Worm (Caenorhabditis elegans) whole organism, L2 larva: Measurements from ENCODE around the gene mig-13.

Source experiments
- C34F6.9 ChIP-seq: fragments of 150-350 bp; optimal IDR thresholded peaks from 2 replicates; lab custom pipeline; 2014; ENCODE audit warnings: missing biosample characterization, missing genetic modification characterization
- F13H6.1 ChIP-seq: sonication (generic microtip); optimal IDR thresholded peaks from 2 replicates; lab custom pipeline; 2016; ENCODE audit warnings: missing genetic modification characterization, missing compliant biosample characterization
- R02D3.7 ChIP-seq: fragments of 150-350 bp; optimal IDR thresholded peaks from 2 replicates; lab custom pipeline; 2014; ENCODE audit warnings: missing biosample characterization, missing genetic modification characterization
- Y55F3AM.14 ChIP-seq: fragments of 200-800 bp; sonication (Bioruptor generic); optimal IDR thresholded peaks from 2 replicates; lab custom pipeline; 2018; ENCODE audit warnings: mild to moderate bottlenecking, missing genetic modification characterization, missing compliant biosample characterization
- ZK546.5 ChIP-seq: sonication (generic microtip); optimal IDR thresholded peaks from 2 replicates; lab custom pipeline; 2017; ENCODE audit warnings: missing biosample characterization, missing genetic modification characterization
- alr-1 ChIP-seq: fragments of 150-350 bp; optimal IDR thresholded peaks from 2 replicates; lab custom pipeline; 2014; ENCODE audit warnings: missing biosample characterization, missing genetic modification characterization
- aly-2 ChIP-seq: fragments of 150-350 bp; optimal IDR thresholded peaks from 2 replicates; lab custom pipeline; 2014; ENCODE audit warnings: missing biosample characterization, missing genetic modification characterization
- ama-1 ChIP-seq: fragments of 150-350 bp; optimal IDR thresholded peaks from 2 replicates; lab custom pipeline; 2018; ENCODE audit warnings: inconsistent platforms
- blmp-1 ChIP-seq: sonication (generic microtip); optimal IDR thresholded peaks from 2 replicates; lab custom pipeline; 2017; ENCODE audit warnings: missing genetic modification characterization, mild to moderate bottlenecking, missing compliant biosample characterization, antibody characterized with exemption, moderate library complexity; ENCODE audit not compliant: insufficient read depth
- ceh-16 ChIP-seq: fragments of 150-350 bp; optimal IDR thresholded peaks from 2 replicates; lab custom pipeline; 2014; ENCODE audit warnings: missing biosample characterization, missing genetic modification characterization
- ceh-82 ChIP-seq: fragments of 150-350 bp; optimal IDR thresholded peaks from 2 replicates; lab custom pipeline; 2014; ENCODE audit warnings: missing biosample characterization, missing genetic modification characterization
- crh-2 ChIP-seq: sonication (generic microtip); optimal IDR thresholded peaks from 2 replicates; lab custom pipeline; 2017; ENCODE audit warnings: missing biosample characterization, missing genetic modification characterization
- dmd-4 ChIP-seq: sonication (generic microtip); optimal IDR thresholded peaks from 2 replicates; lab custom pipeline; 2017; ENCODE audit warnings: missing biosample characterization, missing genetic modification characterization
- egl-27 ChIP-seq: sonication (generic microtip); optimal IDR thresholded peaks from 3 replicates; lab custom pipeline; 2017; ENCODE audit warnings: missing biosample characterization, missing genetic modification reagents, missing genetic modification characterization
- elt-1 ChIP-seq: fragments of 150-350 bp; optimal IDR thresholded peaks from 2 replicates; lab custom pipeline; 2014; ENCODE audit warnings: missing biosample characterization, missing genetic modification characterization
- elt-3 ChIP-seq: sonication (generic microtip); optimal IDR thresholded peaks from 2 replicates; lab custom pipeline; 2017; ENCODE audit warnings: missing biosample characterization, missing genetic modification characterization
- fos-1 ChIP-seq: fragments of 150-350 bp; optimal IDR thresholded peaks from 2 replicates; lab custom pipeline; 2014; ENCODE audit warnings: missing biosample characterization, missing genetic modification characterization
- gmeb-1 ChIP-seq: fragments of 150-350 bp; optimal IDR thresholded peaks from 2 replicates; lab custom pipeline; 2014; ENCODE audit warnings: missing biosample characterization, missing genetic modification characterization
- lin-11 ChIP-seq: fragments of 150-350 bp; sonication (generic microtip); optimal IDR thresholded peaks from 2 replicates; lab custom pipeline; 2014; ENCODE audit warnings: missing biosample characterization, missing genetic modification characterization, inconsistent platforms, mixed read lengths
- lin-13 ChIP-seq: fragments of 150-350 bp; optimal IDR thresholded peaks from 2 replicates; lab custom pipeline; 2014; ENCODE audit warnings: missing biosample characterization, missing genetic modification reagents, missing genetic modification characterization
- lin-39 ChIP-seq: fragments of 150-350 bp; optimal IDR thresholded peaks from 2 replicates; lab custom pipeline; 2014; ENCODE audit warnings: missing biosample characterization, missing genetic modification reagents, missing genetic modification characterization
- lsy-2 ChIP-seq, 2 experiments: fragments of 150-350 bp in 1 of 2; sonication (generic microtip) in 1 of 2; optimal IDR thresholded peaks; 2 replicates each; lab custom pipeline; 2014 to 2017; ENCODE audit warnings: missing biosample characterization in 2 of 2, missing genetic modification characterization in 2 of 2
- mab-5 ChIP-seq: fragments of 150-350 bp; optimal IDR thresholded peaks from 2 replicates; lab custom pipeline; 2014; ENCODE audit warnings: missing biosample characterization, missing genetic modification characterization
- mbf-1 ChIP-seq: sonication (generic microtip); optimal IDR thresholded peaks from 2 replicates; lab custom pipeline; 2017; ENCODE audit warnings: missing biosample characterization, missing genetic modification characterization
- mdl-1 ChIP-seq, 2 experiments: fragments of 150-350 bp in 1 of 2; sonication (generic microtip) in 1 of 2; optimal IDR thresholded peaks; 2 replicates each; lab custom pipeline; 2017; ENCODE audit warnings: missing biosample characterization in 2 of 2, missing genetic modification characterization in 2 of 2
- nhr-10 ChIP-seq: sonication (generic microtip); optimal IDR thresholded peaks from 2 replicates; lab custom pipeline; 2017; ENCODE audit warnings: missing biosample characterization, missing genetic modification characterization
- nhr-11 ChIP-seq: fragments of 150-350 bp; optimal IDR thresholded peaks from 2 replicates; lab custom pipeline; 2014; ENCODE audit warnings: missing biosample characterization, missing genetic modification characterization
- nhr-12 ChIP-seq: fragments of 150-350 bp; optimal IDR thresholded peaks from 2 replicates; lab custom pipeline; 2014; ENCODE audit warnings: missing biosample characterization, missing genetic modification characterization
- nhr-129 ChIP-seq: fragments of 150-350 bp; optimal IDR thresholded peaks from 2 replicates; lab custom pipeline; 2014; ENCODE audit warnings: missing biosample characterization, missing genetic modification characterization
- nhr-21 ChIP-seq: fragments of 150-350 bp; optimal IDR thresholded peaks from 2 replicates; lab custom pipeline; 2014; ENCODE audit warnings: missing biosample characterization, missing genetic modification characterization
- nhr-23 ChIP-seq: fragments of 150-350 bp; optimal IDR thresholded peaks from 2 replicates; lab custom pipeline; 2014; ENCODE audit warnings: missing biosample characterization, missing genetic modification reagents, missing genetic modification characterization
- nhr-237 ChIP-seq: fragments of 150-350 bp; optimal IDR thresholded peaks from 2 replicates; lab custom pipeline; 2014; ENCODE audit warnings: missing biosample characterization, missing genetic modification characterization
- nhr-25 ChIP-seq: fragments of 150-350 bp; sonication (generic microtip); optimal IDR thresholded peaks from 3 replicates; lab custom pipeline; 2014; ENCODE audit warnings: missing biosample characterization, missing genetic modification characterization
- nhr-6 ChIP-seq: fragments of 150-350 bp; optimal IDR thresholded peaks from 2 replicates; lab custom pipeline; 2014; ENCODE audit warnings: missing biosample characterization, missing genetic modification characterization
- nhr-77 ChIP-seq: fragments of 150-350 bp; optimal IDR thresholded peaks from 2 replicates; lab custom pipeline; 2014; ENCODE audit warnings: missing biosample characterization, missing genetic modification characterization
- peb-1 ChIP-seq: fragments of 150-350 bp; optimal IDR thresholded peaks from 2 replicates; lab custom pipeline; 2014; ENCODE audit warnings: missing biosample characterization, missing genetic modification characterization
- sem-4 ChIP-seq: fragments of 150-350 bp; optimal IDR thresholded peaks from 2 replicates; lab custom pipeline; 2014; ENCODE audit warnings: missing biosample characterization, missing genetic modification reagents, missing genetic modification characterization
- skn-1 ChIP-seq: sonication (generic microtip); optimal IDR thresholded peaks from 2 replicates; lab custom pipeline; 2017; ENCODE audit warnings: missing biosample characterization, missing genetic modification characterization
- sma-3 ChIP-seq: sonication (generic microtip); optimal IDR thresholded peaks from 2 replicates; lab custom pipeline; 2016; ENCODE audit warnings: missing genetic modification reagents, missing genetic modification characterization, missing compliant biosample characterization
- sma-9 ChIP-seq, 2 experiments: fragments of 150-350 bp in 1 of 2; sonication (generic microtip) in 1 of 2; optimal IDR thresholded peaks; 2 replicates each; lab custom pipeline; 2014 to 2016; ENCODE audit warnings: missing genetic modification characterization in 2 of 2, mild to moderate bottlenecking in 1 of 2, missing biosample characterization in 1 of 2, missing compliant biosample characterization in 1 of 2, missing genetic modification reagents in 1 of 2, moderate library complexity in 1 of 2
- snpc-4 ChIP-seq: fragments of 150-350 bp; optimal IDR thresholded peaks from 2 replicates; lab custom pipeline; 2014; ENCODE audit warnings: missing biosample characterization, missing genetic modification characterization
- unc-39 ChIP-seq: fragments of 150-350 bp; optimal IDR thresholded peaks from 2 replicates; lab custom pipeline; 2014; ENCODE audit warnings: missing biosample characterization, missing genetic modification characterization
- unc-55 ChIP-seq: fragments of 150-350 bp; sonication (generic microtip); optimal IDR thresholded peaks from 3 replicates; lab custom pipeline; 2014; ENCODE audit warnings: missing biosample characterization, missing genetic modification reagents, missing genetic modification characterization
- unc-62 ChIP-seq: fragments of 150-350 bp; optimal IDR thresholded peaks from 2 replicates; lab custom pipeline; 2014; ENCODE audit warnings: missing biosample characterization, missing genetic modification reagents, missing genetic modification characterization
- zag-1 ChIP-seq: fragments of 150-350 bp; optimal IDR thresholded peaks from 2 replicates; lab custom pipeline; 2014; ENCODE audit warnings: missing biosample characterization, missing genetic modification characterization
- ztf-1 ChIP-seq: fragments of 200-800 bp; sonication (Bioruptor generic); conservative IDR thresholded peaks from 2 replicates; pipeline ENCODE4 v1.3.6; 2022; ENCODE audit warnings: missing genetic modification characterization, missing compliant biosample characterization
- ztf-11 ChIP-seq: sonication (generic microtip); optimal IDR thresholded peaks from 2 replicates; lab custom pipeline; 2017; ENCODE audit warnings: missing biosample characterization, missing genetic modification characterization
- ztf-4 ChIP-seq: fragments of 150-350 bp; optimal IDR thresholded peaks from 2 replicates; lab custom pipeline; 2014; ENCODE audit warnings: missing biosample characterization, missing genetic modification characterization

mig-13 gene

ce11 chrX:4813115-4813732 lies 13.3 kb upstream of the mig-13 start:
- TF ChIP-seq ztf-4 (tag; lab: Kevin White, UChicago) (no peak), blmp-1 (tag; lab: Kevin White, UChicago) (peak; percentile 53), nhr-12 (tag; lab: Kevin White, UChicago) (no peak), nhr-10 (tag; lab: Kevin White, UChicago) (no peak), sma-3 (GFP tag; lab: Kevin White, UChicago) (peak; percentile 42), ZK546.5 (tag; lab: Kevin White, UChicago) (no peak), nhr-11 (tag; lab: Kevin White, UChicago) (no peak), nhr-237 (tag; lab: Kevin White, UChicago) (no peak), lin-11 (tag; lab: Kevin White, UChicago) (no peak), sem-4 (no peak), nhr-6 (tag; lab: Kevin White, UChicago) (no peak), lin-13 (no peak), aly-2 (tag; lab: Kevin White, UChicago) (no peak), fos-1 (tag; lab: Kevin White, UChicago) (no peak), dmd-4 (tag; lab: Kevin White, UChicago) (no peak), crh-2 (tag; lab: Kevin White, UChicago) (peak; percentile 4), peb-1 (tag; lab: Kevin White, UChicago) (no peak), ztf-11 (tag; lab: Kevin White, UChicago) (no peak), mbf-1 (tag; lab: Kevin White, UChicago) (no peak), alr-1 (tag; lab: Kevin White, UChicago) (no peak), gmeb-1 (tag; lab: Kevin White, UChicago) (no peak), F13H6.1 (peak; percentile 19), ama-1 (lab: Kevin White, UChicago) (no peak), unc-39 (tag; lab: Kevin White, UChicago) (no peak), sma-9 (GFP tag; optimal IDR thresholded peaks at IDR 0.05; lab: Kevin White, UChicago) (no peak), sma-9 (tag; optimal IDR thresholded peaks at IDR 0.05; lab: Kevin White, UChicago) (no peak), ceh-16 (tag; lab: Kevin White, UChicago) (no peak), unc-55 (GFP tag; lab: Kevin White, UChicago) (no peak), nhr-23 (tag; lab: Kevin White, UChicago) (no peak), Y55F3AM.14 (GFP tag; lab: Kevin White, UChicago) (peak; percentile 38), nhr-21 (tag; lab: Kevin White, UChicago) (no peak), mdl-1 (tag; optimal IDR thresholded peaks at IDR 0.05; lab: Kevin White, UChicago) (no peak), skn-1 (tag; lab: Kevin White, UChicago) (no peak), elt-3 (tag; lab: Kevin White, UChicago) (no peak), lsy-2 (tag; optimal IDR thresholded peaks at IDR 0.05; lab: Kevin White, UChicago) (no peak), C34F6.9 (tag; lab: Kevin White, UChicago) (no peak), ztf-1 (no peak), nhr-77 (no peak), nhr-129 (tag; lab: Kevin White, UChicago) (no peak), lin-39 (tag; lab: Kevin White, UChicago) (no peak), snpc-4 (no peak), nhr-25 (tag; lab: Kevin White, UChicago) (peak; percentile 39), ceh-82 (no peak), elt-1 (tag; lab: Kevin White, UChicago) (no peak), mab-5 (no peak), unc-62 (GFP tag; lab: Kevin White, UChicago) (no peak), zag-1 (tag; lab: Kevin White, UChicago) (no peak), egl-27 (tag; lab: Kevin White, UChicago) (no peak), R02D3.7 (tag; lab: Kevin White, UChicago) (no peak)
